Worm (Caenorhabditis elegans) whole organism, L3 larva: ENCODE results near the gene fbxa-64.

ENCODE experiments used
- ZK546.5 ChIP-seq: sonication (generic microtip); optimal IDR thresholded peaks from 2 replicates; lab custom pipeline; 2017; ENCODE audit warnings: missing biosample characterization, missing genetic modification characterization
- ceh-28 ChIP-seq: fragments of 150-350 bp; optimal IDR thresholded peaks from 2 replicates; lab custom pipeline; 2014; ENCODE audit warnings: missing biosample characterization, missing genetic modification reagents, missing genetic modification characterization
- egl-27 ChIP-seq: sonication (generic microtip); optimal IDR thresholded peaks from 4 replicates; lab custom pipeline; 2017; ENCODE audit warnings: missing biosample characterization, missing genetic modification reagents, missing genetic modification characterization
- jun-1 ChIP-seq: fragments of 150-350 bp; optimal IDR thresholded peaks from 2 replicates; lab custom pipeline; 2014; ENCODE audit warnings: missing biosample characterization, missing genetic modification reagents, missing genetic modification characterization
- lin-39 ChIP-seq: fragments of 150-350 bp; optimal IDR thresholded peaks from 2 replicates; lab custom pipeline; 2018; ENCODE audit warnings: missing biosample characterization, missing genetic modification reagents, missing genetic modification characterization
- nhr-11 ChIP-seq: fragments of 150-350 bp; optimal IDR thresholded peaks from 2 replicates; lab custom pipeline; 2014; ENCODE audit warnings: missing biosample characterization, missing genetic modification characterization
- nhr-237 ChIP-seq: fragments of 150-350 bp; optimal IDR thresholded peaks from 2 replicates; lab custom pipeline; 2014; ENCODE audit warnings: missing biosample characterization, missing genetic modification characterization
- pha-4 ChIP-seq: fragments of 150-350 bp; optimal IDR thresholded peaks from 2 replicates; lab custom pipeline; 2014; ENCODE audit warnings: missing biosample characterization, missing genetic modification reagents, missing genetic modification characterization
- unc-39 ChIP-seq: sonication (generic microtip); optimal IDR thresholded peaks from 4 replicates; lab custom pipeline; 2017; ENCODE audit warnings: missing biosample characterization, missing genetic modification characterization
- ztf-11 ChIP-seq: fragments of 150-350 bp; optimal IDR thresholded peaks from 2 replicates; lab custom pipeline; 2014; ENCODE audit warnings: missing biosample characterization, missing genetic modification characterization

DNA sequence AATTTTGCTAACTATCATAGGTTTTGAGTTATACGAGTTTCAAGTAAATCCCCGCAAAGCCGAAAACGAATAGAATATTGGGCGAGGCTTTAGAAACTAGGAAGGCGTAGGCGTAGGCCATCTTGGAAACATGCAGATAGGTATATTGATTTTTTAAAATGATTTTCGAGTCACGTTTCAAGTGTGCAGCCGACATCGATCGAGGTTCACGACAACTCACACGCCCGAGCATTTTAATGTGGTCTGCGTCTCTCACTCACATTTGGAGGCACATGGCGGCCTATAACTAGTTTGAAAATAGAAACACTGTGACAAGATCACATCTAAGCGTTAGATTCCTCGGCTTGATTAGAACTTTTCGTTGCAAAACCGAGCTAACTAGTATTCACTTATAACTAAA, 50.6 kb downstream of the fbxa-64 start, which contains the start of gene K08D9.2:
- no peak for TF ChIP-seq ZK546.5 (tag; lab: Kevin White, UChicago)
- no peak for TF ChIP-seq egl-27
- no peak for TF ChIP-seq unc-39 (tag; lab: Kevin White, UChicago)
- TF ChIP-seq nhr-11 (tag; lab: Kevin White, UChicago), result no peak
- no peak for TF ChIP-seq lin-39 (tag; lab: Kevin White, UChicago)
- no peak for TF ChIP-seq pha-4 (tag; lab: Kevin White, UChicago)
- TF ChIP-seq ztf-11, result no peak
- no peak for TF ChIP-seq nhr-237
- TF ChIP-seq ceh-28 (tag; lab: Kevin White, UChicago), result no peak
- no peak for TF ChIP-seq jun-1
